Worm (Caenorhabditis elegans) whole organism, L2 larva: ENCODE measurements around the gene aagr-1.

Experiments used
- blmp-1 ChIP-seq: sonication (generic microtip); optimal IDR thresholded peaks from 2 replicates; lab custom pipeline; 2017; ENCODE audit warnings: missing genetic modification characterization, mild to moderate bottlenecking, missing compliant biosample characterization, antibody characterized with exemption, moderate library complexity; ENCODE audit not compliant: insufficient read depth
- ceh-82 ChIP-seq: fragments of 150-350 bp; optimal IDR thresholded peaks from 2 replicates; lab custom pipeline; 2014; ENCODE audit warnings: missing biosample characterization, missing genetic modification characterization
- lin-13 ChIP-seq: fragments of 150-350 bp; optimal IDR thresholded peaks from 2 replicates; lab custom pipeline; 2014; ENCODE audit warnings: missing biosample characterization, missing genetic modification reagents, missing genetic modification characterization
- nhr-25 ChIP-seq: fragments of 150-350 bp; sonication (generic microtip); optimal IDR thresholded peaks from 3 replicates; lab custom pipeline; 2014; ENCODE audit warnings: missing biosample characterization, missing genetic modification characterization
- sem-4 ChIP-seq: fragments of 150-350 bp; optimal IDR thresholded peaks from 2 replicates; lab custom pipeline; 2014; ENCODE audit warnings: missing biosample characterization, missing genetic modification reagents, missing genetic modification characterization
- unc-39 ChIP-seq: fragments of 150-350 bp; optimal IDR thresholded peaks from 2 replicates; lab custom pipeline; 2014; ENCODE audit warnings: missing biosample characterization, missing genetic modification characterization
- zag-1 ChIP-seq: fragments of 150-350 bp; optimal IDR thresholded peaks from 2 replicates; lab custom pipeline; 2014; ENCODE audit warnings: missing biosample characterization, missing genetic modification characterization

- TF ChIP-seq lin-13 (GFP tag; lab: Kevin White, UChicago) (no peak), unc-39 (tag; lab: Kevin White, UChicago) (no peak), sem-4 (tag; lab: Kevin White, UChicago) (no peak), ceh-82 (tag; lab: Kevin White, UChicago) (no peak), nhr-25 (tag; lab: Kevin White, UChicago) (no peak), zag-1 (no peak), blmp-1 (tag; lab: Kevin White, UChicago) (no peak)
These were observed 18.2 kb upstream of the aagr-1 start, which contains the start of gene F17E9.4 for ce11 chrIV:8348073-8348472.
